Fruit fly (Drosophila melanogaster) whole organism, embryonic: ENCODE data around the gene Pino.
A peak's percentile ranks its signal among the peaks of the same experiment; 100 is the strongest.

Source experiments
- Abd-B ChIP-seq: fragments of 200-800 bp; sonication (Bioruptor generic); optimal IDR thresholded peaks from 2 replicates; lab custom pipeline; 2018; ENCODE audit warnings: missing biosample characterization, mild to moderate bottlenecking, missing genetic modification characterization, moderate library complexity
- Atf3 ChIP-seq: fragments of 200-800 bp; sonication (Bioruptor generic); optimal IDR thresholded peaks from 3 replicates; lab custom pipeline; 2016; ENCODE audit warnings: missing biosample characterization, missing genetic modification characterization
- B-H2 ChIP-seq: fragments of 200-800 bp; sonication (Bioruptor generic); optimal IDR thresholded peaks from 2 replicates; lab custom pipeline; 2018; ENCODE audit warnings: missing biosample characterization, mild to moderate bottlenecking, missing genetic modification characterization
- BEAF-32 ChIP-seq: fragments of 200-800 bp; sonication (Bioruptor generic); optimal IDR thresholded peaks from 3 replicates; lab custom pipeline; 2017; ENCODE audit warnings: missing biosample characterization, missing genetic modification characterization, mild to moderate bottlenecking, moderate library complexity, missing genetic modification reagents
- C15 ChIP-seq: fragments of 200-800 bp; sonication (Bioruptor generic); IDR thresholded peaks from 3 replicates; pipeline ENCODE4 v1.3.6; 2022; ENCODE audit warnings: missing biosample characterization, missing genetic modification characterization
- CG10321 ChIP-seq: fragments of 200-800 bp; sonication (Bioruptor generic); IDR thresholded peaks from 2 replicates; pipeline ENCODE4 v1.3.6; 2022; ENCODE audit warnings: missing biosample characterization, missing genetic modification characterization
- CG11560 ChIP-seq: fragments of 200-800 bp; sonication (Bioruptor generic); IDR thresholded peaks from 3 replicates; pipeline ENCODE4 v1.3.6; 2022; ENCODE audit warnings: missing biosample characterization, missing genetic modification characterization
- CG15601 ChIP-seq: fragments of 200-800 bp; sonication (Bioruptor generic); optimal IDR thresholded peaks from 3 replicates; lab custom pipeline; 2019; ENCODE audit warnings: missing biosample characterization, mild to moderate bottlenecking, missing genetic modification characterization, moderate library complexity
- CG18262 ChIP-seq: fragments of 200-800 bp; optimal IDR thresholded peaks from 3 replicates; lab custom pipeline; 2019; ENCODE audit warnings: missing biosample characterization, mild to moderate bottlenecking, missing genetic modification characterization, moderate library complexity
- CG4730 ChIP-seq: fragments of 200-800 bp; sonication (Bioruptor generic); IDR thresholded peaks from 2 replicates; pipeline ENCODE4 v1.3.6; 2022; ENCODE audit warnings: missing biosample characterization, missing genetic modification characterization
- CG6689 ChIP-seq: fragments of 200-800 bp; sonication (Bioruptor generic); IDR thresholded peaks from 2 replicates; pipeline ENCODE4 v1.3.6; 2022; ENCODE audit warnings: missing biosample characterization, missing genetic modification characterization
- CG7556 ChIP-seq: fragments of 200-800 bp; sonication (Bioruptor generic); optimal IDR thresholded peaks from 2 replicates; lab custom pipeline; 2017; ENCODE audit warnings: missing biosample characterization, mild to moderate bottlenecking, missing genetic modification characterization
- CG7745 ChIP-seq: fragments of 200-800 bp; sonication (Bioruptor generic); optimal IDR thresholded peaks from 2 replicates; lab custom pipeline; 2018; ENCODE audit warnings: missing biosample characterization, mild to moderate bottlenecking, missing genetic modification characterization, moderate library complexity
- CG7928 ChIP-seq: fragments of 200-800 bp; sonication (Bioruptor generic); optimal IDR thresholded peaks from 2 replicates; lab custom pipeline; 2017; ENCODE audit warnings: missing biosample characterization, mild to moderate bottlenecking, missing genetic modification characterization
- CG8281 ChIP-seq: fragments of 200-800 bp; sonication (Bioruptor generic); optimal IDR thresholded peaks from 2 replicates; lab custom pipeline; 2018; ENCODE audit warnings: missing biosample characterization, mild to moderate bottlenecking, missing genetic modification characterization, moderate library complexity
- CG8944 ChIP-seq: fragments of 200-800 bp; sonication (Bioruptor generic); optimal IDR thresholded peaks from 3 replicates; lab custom pipeline; 2016; ENCODE audit warnings: missing biosample characterization, missing genetic modification characterization
- CG9437 ChIP-seq: fragments of 200-800 bp; sonication (Bioruptor generic); optimal IDR thresholded peaks from 2 replicates; lab custom pipeline; 2018; ENCODE audit warnings: missing biosample characterization, mild to moderate bottlenecking, missing genetic modification characterization
- Dp ChIP-seq: fragments of 200-800 bp; sonication (Bioruptor generic); optimal IDR thresholded peaks from 2 replicates; lab custom pipeline; 2018; ENCODE audit warnings: missing biosample characterization, mild to moderate bottlenecking, missing genetic modification characterization, moderate library complexity
- Jarid2 ChIP-seq: fragments of 200-800 bp; sonication (Bioruptor generic); optimal IDR thresholded peaks from 3 replicates; lab custom pipeline; 2017; ENCODE audit warnings: mild to moderate bottlenecking, missing biosample characterization, missing genetic modification reagents, missing genetic modification characterization
- Optix ChIP-seq: fragments of 200-800 bp; sonication (Bioruptor generic); IDR thresholded peaks from 3 replicates; pipeline ENCODE4 v1.3.6; 2022; ENCODE audit warnings: missing biosample characterization, missing genetic modification characterization
- Ptx1 ChIP-seq: fragments of 200-800 bp; sonication (Bioruptor generic); IDR thresholded peaks from 2 replicates; pipeline ENCODE4 v1.3.6; 2022; ENCODE audit warnings: missing biosample characterization, missing genetic modification characterization
- Scr ChIP-seq: fragments of 200-800 bp; sonication (Bioruptor generic); IDR thresholded peaks from 2 replicates; pipeline ENCODE4 v1.3.6; 2022; ENCODE audit warnings: missing biosample characterization, missing genetic modification characterization; ENCODE audit not compliant: partially characterized antibody
- Taf1 ChIP-seq: fragments of 200-800 bp; sonication (Bioruptor generic); IDR thresholded peaks from 2 replicates; pipeline ENCODE4 v1.3.6; 2022; ENCODE audit warnings: missing biosample characterization, missing genetic modification characterization
- bab2 ChIP-seq: fragments of 200-800 bp; sonication (Bioruptor generic); optimal IDR thresholded peaks from 2 replicates; lab custom pipeline; 2016; ENCODE audit warnings: missing biosample characterization, missing genetic modification characterization
- bigmax ChIP-seq: fragments of 200-800 bp; sonication (Bioruptor generic); optimal IDR thresholded peaks from 2 replicates; lab custom pipeline; 2018; ENCODE audit warnings: missing biosample characterization, mild to moderate bottlenecking, missing genetic modification characterization
- chinmo ChIP-seq: fragments of 200-800 bp; sonication (Bioruptor generic); IDR thresholded peaks from 4 replicates; pipeline ENCODE4 v1.3.6; 2022; ENCODE audit warnings: missing biosample characterization, missing genetic modification characterization; ENCODE audit not compliant: partially characterized antibody
- chm ChIP-seq: fragments of 200-800 bp; sonication (Bioruptor generic); IDR thresholded peaks from 2 replicates; pipeline ENCODE4 v1.3.6; 2022; ENCODE audit warnings: missing biosample characterization, missing genetic modification characterization
- chn ChIP-seq: fragments of 200-800 bp; sonication (Bioruptor generic); optimal IDR thresholded peaks from 2 replicates; lab custom pipeline; 2016; ENCODE audit warnings: missing biosample characterization, missing genetic modification characterization
- crc ChIP-seq: fragments of 200-800 bp; sonication (Bioruptor generic); optimal IDR thresholded peaks from 2 replicates; lab custom pipeline; 2016; ENCODE audit warnings: missing biosample characterization, missing genetic modification characterization
- dan ChIP-seq: fragments of 200-800 bp; sonication (Bioruptor generic); IDR thresholded peaks from 2 replicates; pipeline ENCODE4 v1.3.6; 2022; ENCODE audit warnings: missing biosample characterization, missing genetic modification characterization
- dmrt11E ChIP-seq: fragments of 200-800 bp; sonication (Bioruptor generic); optimal IDR thresholded peaks from 3 replicates; lab custom pipeline; 2018; ENCODE audit warnings: missing biosample characterization, mild to moderate bottlenecking, missing genetic modification characterization, moderate library complexity
- dmrt99B ChIP-seq: fragments of 200-800 bp; sonication (Bioruptor generic); optimal IDR thresholded peaks from 2 replicates; lab custom pipeline; 2018; ENCODE audit warnings: missing biosample characterization, mild to moderate bottlenecking, missing genetic modification characterization, moderate library complexity
- dysf ChIP-seq: fragments of 200-800 bp; sonication (Bioruptor generic); IDR thresholded peaks from 3 replicates; pipeline ENCODE4 v1.3.6; 2022; ENCODE audit warnings: missing biosample characterization, missing genetic modification characterization
- hb ChIP-seq: fragments of 200-800 bp; sonication (Bioruptor generic); IDR thresholded peaks from 3 replicates; pipeline ENCODE4 v1.3.6; 2022; ENCODE audit warnings: missing biosample characterization, missing genetic modification characterization; ENCODE audit not compliant: partially characterized antibody
- hkb ChIP-seq, 2 experiments: fragments of 200-800 bp in 1 of 2; fragments of >200 bp in 1 of 2; sonication (Bioruptor generic) in 1 of 2; IDR thresholded peaks in 1 of 2; optimal IDR thresholded peaks in 1 of 2; 2 replicates each; pipeline versions ENCODE4 v1.3.6 to Lab custom; 2017 to 2022; ENCODE audit warnings: missing biosample characterization in 1 of 2, missing genetic modification characterization in 1 of 2
- knrl ChIP-seq: fragments of 200-800 bp; sonication (Bioruptor generic); IDR thresholded peaks from 3 replicates; pipeline ENCODE4 v1.3.6; 2022; ENCODE audit warnings: missing biosample characterization, missing genetic modification characterization; ENCODE audit not compliant: partially characterized antibody
- lbe ChIP-seq: fragments of 200-800 bp; sonication (Bioruptor generic); optimal IDR thresholded peaks from 2 replicates; lab custom pipeline; 2016; ENCODE audit warnings: missing biosample characterization, mild to moderate bottlenecking, missing genetic modification characterization
- lilli ChIP-seq: fragments of 200-800 bp; sonication (Bioruptor generic); optimal IDR thresholded peaks from 3 replicates; lab custom pipeline; 2016; ENCODE audit warnings: missing biosample characterization, missing genetic modification characterization
- nau ChIP-seq: fragments of 200-800 bp; sonication (Bioruptor generic); optimal IDR thresholded peaks from 3 replicates; lab custom pipeline; 2017; ENCODE audit warnings: missing biosample characterization, mild to moderate bottlenecking, missing genetic modification characterization, missing genetic modification reagents
- pum ChIP-seq: fragments of 200-800 bp; sonication (Bioruptor generic); optimal IDR thresholded peaks from 2 replicates; lab custom pipeline; 2016; ENCODE audit warnings: missing biosample characterization, missing genetic modification characterization
- ranshi ChIP-seq: fragments of 200-800 bp; sonication (Bioruptor generic); IDR thresholded peaks from 2 replicates; pipeline ENCODE4 v1.3.6; 2022; ENCODE audit warnings: missing biosample characterization, missing genetic modification characterization
- seq ChIP-seq: fragments of 200-800 bp; sonication (Bioruptor generic); IDR thresholded peaks from 2 replicates; pipeline ENCODE4 v1.3.6; 2022; ENCODE audit warnings: missing biosample characterization, missing genetic modification characterization
- slbo ChIP-seq: fragments of 200-800 bp; sonication (Bioruptor generic); IDR thresholded peaks from 2 replicates; pipeline ENCODE4 v1.3.6; 2022; ENCODE audit warnings: missing biosample characterization, missing genetic modification characterization
- tap ChIP-seq: fragments of 200-800 bp; optimal IDR thresholded peaks from 3 replicates; lab custom pipeline; 2019; ENCODE audit warnings: missing biosample characterization, mild to moderate bottlenecking, missing genetic modification characterization, moderate library complexity
- tgo ChIP-seq: fragments of 200-800 bp; sonication (Bioruptor generic); IDR thresholded peaks from 3 replicates; pipeline ENCODE4 v1.3.6; 2022; ENCODE audit warnings: missing biosample characterization, missing genetic modification characterization
- tio ChIP-seq: fragments of 200-800 bp; sonication (Bioruptor generic); optimal IDR thresholded peaks from 2 replicates; lab custom pipeline; 2017; ENCODE audit warnings: missing biosample characterization, missing genetic modification characterization, inconsistent platforms
- tll ChIP-seq, 2 experiments: fragments of 200-800 bp in 1 of 2; fragments of >200 bp in 1 of 2; sonication (Bioruptor generic) in 1 of 2; optimal IDR thresholded peaks; 2 replicates each; lab custom pipeline; 2017 to 2019; ENCODE audit warnings: missing biosample characterization in 2 of 2, missing genetic modification characterization in 2 of 2, mild to moderate bottlenecking in 1 of 2, moderate library complexity in 1 of 2
- unpg ChIP-seq: fragments of 200-800 bp; sonication (Bioruptor generic); optimal IDR thresholded peaks from 3 replicates; lab custom pipeline; 2018; ENCODE audit warnings: missing biosample characterization, mild to moderate bottlenecking, missing genetic modification characterization, moderate library complexity
- wdn ChIP-seq: fragments of 200-800 bp; sonication (Bioruptor generic); IDR thresholded peaks from 2 replicates; pipeline ENCODE4 v1.3.6; 2022; ENCODE audit warnings: missing biosample characterization, missing genetic modification characterization
- zen ChIP-seq: fragments of 200-800 bp; sonication (Bioruptor generic); optimal IDR thresholded peaks from 3 replicates; lab custom pipeline; 2018; ENCODE audit warnings: missing biosample characterization, mild to moderate bottlenecking, missing genetic modification characterization, moderate library complexity

Gene Pino

dm6 chr2L:1172704-1173107 lies 44.0 kb upstream of the Pino start, which contains the start of the genes Charon and CG4887 (continued):
- no peak for TF ChIP-seq unpg
- TF ChIP-seq dysf = peak; percentile 86
- TF ChIP-seq slbo (GFP tag; lab: Robert Waterston, UW) = peak; percentile 92
- TF ChIP-seq tgo (GFP tag; lab: Robert Waterston, UW) = peak; percentile 84
- peak; percentile 61; the same call in 1 of the 2 replicates for TF ChIP-seq chm (GFP tag; lab: Robert Waterston, UW)
- no peak for TF ChIP-seq tap (tag; lab: Kevin White, UChicago)
- peak; percentile 69 for TF ChIP-seq seq
- TF ChIP-seq bigmax (GFP tag; lab: Kevin White, UChicago) = no peak
- TF ChIP-seq CG7556 (GFP tag; lab: Kevin White, UChicago) = no peak
- TF ChIP-seq Dp (GFP tag; lab: Kevin White, UChicago) = peak; percentile 33
- TF ChIP-seq Ptx1 (GFP tag; lab: Robert Waterston, UW) = peak; percentile 85
- no peak for TF ChIP-seq dan (GFP tag; lab: Robert Waterston, UW)
- no peak for TF ChIP-seq lbe (GFP tag; lab: Kevin White, UChicago)
- TF ChIP-seq C15 (GFP tag; lab: Robert Waterston, UW) = peak; percentile 58; the same call in 1 of the 3 replicates
- TF ChIP-seq Optix = peak; percentile 32; the same call in 1 of the 3 replicates
- TF ChIP-seq Jarid2 (GFP tag; lab: Kevin White, UChicago) = no peak
- peak; percentile 64 for TF ChIP-seq CG4730 (GFP tag; lab: Robert Waterston, UW)
- peak; percentile 65; the same call in 1 of the 2 replicates for TF ChIP-seq Taf1 (GFP tag; lab: Robert Waterston, UW)
- TF ChIP-seq CG6689 = peak; percentile 77
- TF ChIP-seq tio = no peak
- peak; percentile 90 for TF ChIP-seq pum (GFP tag; lab: Kevin White, UChicago)
- no peak for TF ChIP-seq CG8281
- TF ChIP-seq CG8944 (GFP tag; lab: Kevin White, UChicago) = peak; percentile 85
- TF ChIP-seq CG7928 = peak; percentile 53
- no peak for TF ChIP-seq hkb (optimal IDR thresholded peaks at IDR 0.05; lab: Kevin White, UChicago)
- peak; percentile 76 for TF ChIP-seq hkb (GFP tag; IDR thresholded peaks at IDR 0.05; lab: Robert Waterston, UW)
- no peak for TF ChIP-seq dmrt99B
- TF ChIP-seq Atf3 (GFP tag; lab: Kevin White, UChicago) = peak; percentile 76
- peak; percentile 83 for TF ChIP-seq CG15601 (tag; lab: Kevin White, UChicago)
- TF ChIP-seq bab2 (GFP tag; lab: Kevin White, UChicago) = peak; percentile 89
- TF ChIP-seq CG7745 (tag; lab: Kevin White, UChicago) = no peak
- TF ChIP-seq BEAF-32 (GFP tag; lab: Kevin White, UChicago) = peak; percentile 84
- peak; percentile 87 for TF ChIP-seq Abd-B (GFP tag; lab: Kevin White, UChicago)
- peak; percentile 82 for TF ChIP-seq Scr
- TF ChIP-seq CG11560 (tag; lab: Robert Waterston, UW) = peak; percentile 74; the same call in 2 of the 3 replicates
- TF ChIP-seq nau = no peak
- TF ChIP-seq wdn (GFP tag; lab: Robert Waterston, UW) = peak; percentile 55
- no peak for TF ChIP-seq chinmo (GFP tag; lab: Robert Waterston, UW)
- TF ChIP-seq CG18262 (tag; lab: Kevin White, UChicago) = no peak
- peak in 1 of 2 experiments; percentile 4 for TF ChIP-seq tll (GFP tag; optimal IDR thresholded peaks at IDR 0.05; lab: Kevin White, UChicago)
- peak; percentile 93 for TF ChIP-seq lilli (GFP tag; lab: Kevin White, UChicago)
- peak; percentile 85; the same call in 2 of the 3 replicates for TF ChIP-seq knrl (GFP tag; lab: Robert Waterston, UW)
- TF ChIP-seq ranshi (GFP tag; lab: Robert Waterston, UW) = peak; percentile 80; the same call in 1 of the 2 replicates
- TF ChIP-seq dmrt11E = peak; percentile 70
- peak; percentile 65 for TF ChIP-seq crc (GFP tag; lab: Kevin White, UChicago)
- TF ChIP-seq CG9437 (GFP tag; lab: Kevin White, UChicago) = peak; percentile 67
- peak; percentile 85 for TF ChIP-seq chn (GFP tag; lab: Kevin White, UChicago)
- no peak for TF ChIP-seq CG10321 (GFP tag; lab: Robert Waterston, UW)
- TF ChIP-seq hb (GFP tag; lab: Robert Waterston, UW) = no peak
- TF ChIP-seq B-H2 (GFP tag; lab: Kevin White, UChicago) = peak; percentile 89
- TF ChIP-seq zen = peak; percentile 68
